Fruit fly (Drosophila melanogaster) whole organism: ENCODE measurements around the gene CG14154.

Experiments used
- Dll ChIP-seq: fragments of >200 bp; optimal IDR thresholded peaks from 2 replicates; lab custom pipeline; 2017
- EcR ChIP-seq, 2 experiments: fragments of >200 bp; optimal IDR thresholded peaks; 2 replicates each; lab custom pipeline; 2017; ENCODE audit warnings: missing biosample characterization in 2 of 2, missing genetic modification characterization in 2 of 2, missing genetic modification reagents in 2 of 2
- pan ChIP-seq: fragments of >200 bp; optimal IDR thresholded peaks from 2 replicates; lab custom pipeline; 2017
- usp ChIP-seq: fragments of >200 bp; optimal IDR thresholded peaks from 2 replicates; lab custom pipeline; 2017; ENCODE audit warnings: missing biosample characterization, missing genetic modification characterization, mixed read lengths

DNA sequence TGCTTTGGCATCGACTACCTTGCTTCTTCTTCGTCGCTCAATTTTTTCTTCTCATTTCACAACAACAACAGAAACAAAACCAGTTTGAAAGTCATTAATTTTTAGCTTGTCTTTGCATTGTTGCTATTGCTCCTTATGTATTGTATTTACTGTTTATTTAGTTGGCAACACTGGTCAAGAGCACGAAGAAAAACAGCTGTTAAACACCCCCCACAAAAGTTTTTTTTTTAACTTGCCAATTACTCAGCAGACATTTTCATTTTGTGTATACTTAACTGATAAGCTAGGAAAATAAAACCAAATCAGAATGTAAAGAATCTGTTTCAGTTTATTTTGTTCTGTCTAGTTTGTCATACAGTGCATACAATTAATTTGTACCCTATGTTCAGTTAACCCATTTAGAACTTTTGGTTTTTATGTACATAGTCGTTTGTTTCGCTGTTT lies 38.0 kb downstream of the CG14154 start:
- TF ChIP-seq usp (GFP tag; lab: Kevin White, UChicago) (no peak), pan (lab: Kevin White, UChicago) (no peak), Dll (lab: Kevin White, UChicago) (no peak), EcR (GFP tag; optimal IDR thresholded peaks at IDR 0.05; lab: Kevin White, UChicago) (no peak)
